Worm (Caenorhabditis elegans) whole organism, L1 larva: ENCODE results near the gene twk-31.

ENCODE experiments used
- C16A3.4 ChIP-seq: fragments of 150-350 bp; optimal IDR thresholded peaks from 2 replicates; lab custom pipeline; 2014; ENCODE audit warnings: missing biosample characterization, missing genetic modification characterization
- Y116A8C.19 ChIP-seq: sonication (generic microtip); optimal IDR thresholded peaks from 2 replicates; lab custom pipeline; 2016; ENCODE audit warnings: missing compliant biosample characterization, missing genetic modification characterization, borderline replicate concordance
- blmp-1 ChIP-seq: fragments of 150-350 bp; optimal IDR thresholded peaks from 2 replicates; lab custom pipeline; 2014; ENCODE audit warnings: missing biosample characterization, missing genetic modification characterization
- ceh-8 ChIP-seq: fragments of 200-800 bp; sonication (Bioruptor generic); optimal IDR thresholded peaks from 2 replicates; lab custom pipeline; 2018; ENCODE audit warnings: mild to moderate bottlenecking, missing genetic modification characterization, moderate library complexity, missing compliant biosample characterization
- ceh-82 ChIP-seq, 3 experiments: fragments of 150-350 bp in 1 of 3; sonication (generic microtip) in 2 of 3; optimal IDR thresholded peaks; 2 replicates each; lab custom pipeline; 2014 to 2017; ENCODE audit warnings: missing biosample characterization in 3 of 3, missing genetic modification characterization in 3 of 3
- ceh-90 ChIP-seq: sonication (generic microtip); optimal IDR thresholded peaks from 2 replicates; lab custom pipeline; 2016; ENCODE audit warnings: missing genetic modification characterization, missing compliant biosample characterization
- ces-1 ChIP-seq: fragments of 150-350 bp; optimal IDR thresholded peaks from 2 replicates; lab custom pipeline; 2014; ENCODE audit warnings: missing biosample characterization, missing genetic modification reagents, missing genetic modification characterization
- dpl-1 ChIP-seq, 3 experiments: fragments of 150-350 bp in 2 of 3; sonication (generic microtip) in 1 of 3; optimal IDR thresholded peaks; 2 replicates each; lab custom pipeline; 2014 to 2017; ENCODE audit warnings: missing biosample characterization in 3 of 3, missing genetic modification characterization in 3 of 3, missing genetic modification reagents in 3 of 3
- efl-1 ChIP-seq, 4 experiments: fragments of 150-350 bp; optimal IDR thresholded peaks in 3 of 4; peaks in 1 of 4; 1 replicate in 1 of 4; 2 replicates in 3 of 4; lab custom pipeline; 2014; ENCODE audit warnings: missing biosample characterization in 2 of 4, missing genetic modification characterization in 2 of 4, missing genetic modification reagents in 2 of 4
- egl-13 ChIP-seq: sonication (generic microtip); optimal IDR thresholded peaks from 2 replicates; lab custom pipeline; 2016; ENCODE audit warnings: missing genotype, missing genetic modification reagents, missing genetic modification characterization, missing compliant biosample characterization
- elt-2 ChIP-seq: sonication (generic microtip); optimal IDR thresholded peaks from 2 replicates; lab custom pipeline; 2016; ENCODE audit warnings: missing genetic modification characterization, mild to moderate bottlenecking, inconsistent platforms, missing compliant biosample characterization, missing genetic modification reagents
- elt-3 ChIP-seq, 6 experiments: fragments of 150-350 bp in 1 of 6; sonication (generic microtip); optimal IDR thresholded peaks; 2 replicates each; lab custom pipeline; 2017 to 2018; ENCODE audit warnings: missing biosample characterization in 6 of 6, missing genetic modification characterization in 6 of 6, inconsistent platforms in 1 of 6
- fkh-8 ChIP-seq: sonication (generic microtip); optimal IDR thresholded peaks from 2 replicates; lab custom pipeline; 2016; ENCODE audit warnings: mild to moderate bottlenecking, missing genetic modification characterization, missing compliant biosample characterization
- isw-1 ChIP-seq: fragments of 200-800 bp; sonication (Bioruptor generic); IDR thresholded peaks from 2 replicates; pipeline ENCODE4 v1.3.6; 2022; ENCODE audit warnings: missing genetic modification characterization, missing compliant biosample characterization
- jun-1 ChIP-seq: fragments of 150-350 bp; optimal IDR thresholded peaks from 2 replicates; lab custom pipeline; 2014; ENCODE audit warnings: missing biosample characterization, missing genetic modification reagents, missing genetic modification characterization
- lin-13 ChIP-seq: fragments of 150-350 bp; optimal IDR thresholded peaks from 2 replicates; lab custom pipeline; 2014; ENCODE audit warnings: missing biosample characterization, missing genetic modification reagents, missing genetic modification characterization
- lin-14 ChIP-seq: fragments of 200-800 bp; sonication (Bioruptor generic); optimal IDR thresholded peaks from 2 replicates; lab custom pipeline; 2018; ENCODE audit warnings: mild to moderate bottlenecking, missing genetic modification characterization, moderate library complexity, missing compliant biosample characterization
- lin-35 ChIP-seq, 2 experiments: fragments of 150-350 bp; optimal IDR thresholded peaks; 2 replicates each; lab custom pipeline; 2014; ENCODE audit warnings: missing biosample characterization in 2 of 2, missing genetic modification characterization in 2 of 2, missing genetic modification reagents in 2 of 2
- lin-39 ChIP-seq: fragments of 150-350 bp; optimal IDR thresholded peaks from 2 replicates; lab custom pipeline; 2014; ENCODE audit warnings: missing biosample characterization, missing genetic modification reagents, missing genetic modification characterization
- mdl-1 ChIP-seq, 2 experiments: fragments of 150-350 bp; optimal IDR thresholded peaks; 2 replicates each; lab custom pipeline; 2014 to 2017; ENCODE audit warnings: missing biosample characterization in 2 of 2, missing genetic modification characterization in 2 of 2, inconsistent platforms in 1 of 2
- mep-1 ChIP-seq: fragments of 150-350 bp; optimal IDR thresholded peaks from 2 replicates; lab custom pipeline; 2014; ENCODE audit warnings: missing biosample characterization, missing genetic modification characterization
- nhr-11 ChIP-seq: fragments of 150-350 bp; optimal IDR thresholded peaks from 2 replicates; lab custom pipeline; 2014; ENCODE audit warnings: missing biosample characterization, missing genetic modification characterization
- nhr-19 ChIP-seq: fragments of 200-800 bp; sonication (Bioruptor generic); conservative IDR thresholded peaks from 2 replicates; pipeline ENCODE4 v1.3.6; 2022; ENCODE audit warnings: missing genetic modification characterization, missing compliant biosample characterization
- nhr-20 ChIP-seq: sonication (generic microtip); optimal IDR thresholded peaks from 2 replicates; lab custom pipeline; 2016; ENCODE audit warnings: mild to moderate bottlenecking, missing genetic modification characterization, missing compliant biosample characterization
- nhr-47 ChIP-seq: sonication (generic microtip); optimal IDR thresholded peaks from 2 replicates; lab custom pipeline; 2016; ENCODE audit warnings: mild to moderate bottlenecking, missing genetic modification characterization, moderate library complexity, missing compliant biosample characterization
- nhr-71 ChIP-seq: sonication (generic microtip); optimal IDR thresholded peaks from 2 replicates; lab custom pipeline; 2016; ENCODE audit warnings: mild to moderate bottlenecking, missing genetic modification characterization, moderate library complexity, missing compliant biosample characterization
- nhr-76 ChIP-seq: sonication (generic microtip); optimal IDR thresholded peaks from 2 replicates; lab custom pipeline; 2017; ENCODE audit warnings: missing biosample characterization, missing genetic modification characterization
- pag-3 ChIP-seq: sonication (generic microtip); optimal IDR thresholded peaks from 2 replicates; lab custom pipeline; 2017; ENCODE audit warnings: missing genetic modification characterization, mild to moderate bottlenecking, missing compliant biosample characterization, antibody characterized with exemption, borderline replicate concordance; ENCODE audit not compliant: insufficient read depth
- pqm-1 ChIP-seq: sonication (generic microtip); optimal IDR thresholded peaks from 3 replicates; lab custom pipeline; 2017; ENCODE audit warnings: missing biosample characterization, missing genetic modification characterization
- snpc-4 ChIP-seq: fragments of 150-350 bp; optimal IDR thresholded peaks from 2 replicates; lab custom pipeline; 2014; ENCODE audit warnings: missing biosample characterization, missing genetic modification characterization
- snu-23 ChIP-seq: sonication (generic microtip); optimal IDR thresholded peaks from 2 replicates; lab custom pipeline; 2016; ENCODE audit warnings: missing genetic modification characterization, missing compliant biosample characterization
- swsn-7 ChIP-seq: sonication (generic microtip); optimal IDR thresholded peaks from 2 replicates; lab custom pipeline; 2016; ENCODE audit warnings: missing genetic modification characterization, missing compliant biosample characterization
- tlp-1 ChIP-seq: fragments of 150-350 bp; optimal IDR thresholded peaks from 2 replicates; lab custom pipeline; 2014; ENCODE audit warnings: missing biosample characterization, missing genetic modification characterization
- unc-98 ChIP-seq: fragments of 200-800 bp; sonication (Bioruptor generic); IDR thresholded peaks from 2 replicates; pipeline ENCODE4 v1.3.6; 2022; ENCODE audit warnings: missing genetic modification characterization, missing compliant biosample characterization
- vab-15 ChIP-seq: sonication (generic microtip); optimal IDR thresholded peaks from 2 replicates; lab custom pipeline; 2017; ENCODE audit warnings: missing genotype, mild to moderate bottlenecking, missing genetic modification characterization, missing compliant biosample characterization
- xbp-1 ChIP-seq: sonication (generic microtip); optimal IDR thresholded peaks from 2 replicates; lab custom pipeline; 2016; ENCODE audit warnings: missing genetic modification characterization, missing compliant biosample characterization
- zag-1 ChIP-seq: fragments of 150-350 bp; optimal IDR thresholded peaks from 2 replicates; lab custom pipeline; 2014; ENCODE audit warnings: missing biosample characterization, missing genetic modification characterization
- ztf-11 ChIP-seq, 2 experiments: sonication (generic microtip); optimal IDR thresholded peaks; 2 replicates each; lab custom pipeline; 2016 to 2017; ENCODE audit warnings: missing genetic modification characterization in 2 of 2, missing biosample characterization in 1 of 2, missing compliant biosample characterization in 1 of 2

Gene twk-31

DNA sequence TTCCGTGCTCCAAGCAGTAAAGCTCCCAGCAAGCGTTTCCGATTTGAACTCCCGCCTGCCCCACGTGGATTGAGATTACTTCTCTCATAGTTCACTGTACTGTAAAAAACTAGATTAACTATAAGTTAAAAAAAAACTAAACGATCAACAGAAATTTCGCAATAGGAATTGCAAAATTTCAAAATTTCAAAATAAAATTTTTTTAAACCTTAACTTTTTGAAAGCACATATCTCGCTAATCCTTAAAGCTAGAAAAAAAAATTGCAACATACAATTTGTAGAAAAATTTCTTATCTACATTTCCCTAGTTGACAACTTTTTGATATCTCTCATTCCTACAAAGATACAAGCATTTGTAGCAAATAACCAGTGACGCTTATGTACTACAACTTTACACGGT is 38.8 kb upstream of the twk-31 start, which contains the start of gene tba-7:
TSS of gene tba-7 (minus strand) at position 101 of the 400 bp plus-strand sequence.
- no peak for TF ChIP-seq C16A3.4
- no peak for TF ChIP-seq swsn-7 (tag; lab: Kevin White, UChicago)

DNA sequence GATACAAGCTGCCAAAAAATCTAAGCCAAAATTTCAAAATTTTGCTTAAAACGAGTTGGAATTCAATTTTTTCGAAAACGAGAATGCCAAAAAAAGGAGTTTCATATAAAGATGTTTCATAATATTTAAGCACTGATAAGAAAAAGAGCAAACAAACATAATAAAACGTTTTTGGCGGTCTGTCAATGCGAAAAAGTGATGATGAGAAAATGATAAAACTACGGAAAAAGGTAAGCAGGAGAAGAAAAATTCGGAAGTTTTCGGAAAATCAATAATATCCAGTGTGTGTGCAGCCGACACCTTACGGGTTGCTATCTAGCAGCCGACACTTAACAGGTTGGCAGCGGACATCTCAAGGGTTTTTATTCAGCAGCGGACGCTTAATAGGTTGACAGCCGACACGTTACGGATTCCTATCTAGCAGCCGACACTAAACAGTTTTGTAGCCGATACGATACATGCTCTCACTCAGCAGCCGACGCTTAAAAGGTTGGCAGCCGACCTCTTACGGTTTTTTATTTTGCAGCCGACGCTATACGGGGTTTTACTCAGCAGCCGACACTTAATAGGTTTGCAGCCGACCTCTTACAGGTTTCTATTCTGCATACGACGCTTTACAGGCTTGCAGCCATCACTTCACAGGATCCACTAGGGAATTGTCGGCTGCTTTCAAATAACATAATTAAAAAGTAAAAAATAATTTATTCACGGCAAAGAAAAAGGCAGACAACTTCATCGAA is 38.1 kb upstream of the twk-31 start:
- TF ChIP-seq Y116A8C.19 (tag; lab: Kevin White, UChicago), result no peak
- TF ChIP-seq snpc-4 (tag; lab: Kevin White, UChicago), result peak; percentile 89
- TF ChIP-seq efl-1 (optimal IDR thresholded peaks at IDR 0.05; lab: Kevin White, UChicago), result no peak
- peak in 1 of 2 experiments; percentile 84 for TF ChIP-seq efl-1 (GFP tag; optimal IDR thresholded peaks at IDR 0.05 in 1 of 2; lab: Kevin White, UChicago)
- no peak for TF ChIP-seq lin-14 (GFP tag; lab: Kevin White, UChicago)
- TF ChIP-seq jun-1 (tag; lab: Kevin White, UChicago), result no peak
- TF ChIP-seq lin-35 (GFP tag; optimal IDR thresholded peaks at IDR 0.05; lab: Kevin White, UChicago), result no peak
- no peak for TF ChIP-seq lin-39

DNA sequence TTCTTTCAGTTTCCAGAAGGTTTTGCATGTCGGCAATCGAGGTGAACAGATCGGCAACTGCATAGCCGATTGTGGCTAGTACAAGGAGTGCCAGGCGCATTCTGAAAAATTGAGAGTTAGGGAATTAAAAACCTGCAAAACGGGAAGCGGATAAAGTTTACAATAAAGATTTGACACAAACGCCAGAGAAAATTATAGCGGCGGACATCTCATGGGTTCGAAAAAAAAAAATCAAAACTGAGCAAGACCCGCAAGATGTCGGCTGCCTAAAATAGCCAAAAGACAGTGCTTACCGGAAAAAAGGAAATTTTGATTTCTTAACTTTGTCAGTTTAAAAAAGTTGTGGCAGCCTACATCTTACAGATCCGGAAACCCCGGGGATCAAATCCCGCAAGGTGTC is 32.6 kb upstream of the twk-31 start, which contains the start of gene dpy-18:
TSS of gene dpy-18 (minus strand) at position 101 of the 400 bp plus-strand sequence.
- TF ChIP-seq isw-1 (GFP tag; lab: Robert Waterston, UW), result no peak

DNA sequence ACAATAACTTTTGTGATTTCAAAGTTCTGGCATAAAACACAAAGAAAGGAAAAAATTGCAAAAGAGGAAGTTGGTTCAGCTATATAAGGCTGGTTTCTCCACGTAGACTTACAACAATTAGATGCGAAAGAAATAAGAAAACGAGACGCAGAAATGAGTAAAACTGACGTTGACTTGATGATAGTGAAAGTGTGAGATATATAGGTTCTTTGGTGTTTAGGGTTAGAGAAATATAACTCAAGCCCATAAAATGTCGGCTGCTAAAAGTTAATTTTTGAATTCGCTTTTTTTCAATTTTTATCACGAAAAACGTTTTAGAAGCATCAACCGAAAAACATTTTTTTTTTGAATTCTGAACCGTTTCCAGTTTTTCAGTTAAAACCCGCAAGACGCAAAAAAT is 32.0 kb upstream of the twk-31 start:
- TF ChIP-seq ces-1 (GFP tag; lab: Kevin White, UChicago) (no peak), blmp-1 (tag; lab: Kevin White, UChicago) (peak; percentile 88), snu-23 (no peak), xbp-1 (tag; lab: Kevin White, UChicago) (peak; percentile 82), lin-14 (GFP tag; lab: Kevin White, UChicago) (peak; percentile 17), elt-2 (tag; lab: Kevin White, UChicago) (no peak), efl-1 (optimal IDR thresholded peaks at IDR 0.05; lab: Kevin White, UChicago) (no peak), efl-1 (GFP tag; optimal IDR thresholded peaks at IDR 0.05 in 1 of 2; lab: Kevin White, UChicago) (peak in 1 of 2 experiments; percentile 32), snpc-4 (tag; lab: Kevin White, UChicago) (peak; percentile 74)
- TF ChIP-seq, all 84 proteins: peak for 5

DNA sequence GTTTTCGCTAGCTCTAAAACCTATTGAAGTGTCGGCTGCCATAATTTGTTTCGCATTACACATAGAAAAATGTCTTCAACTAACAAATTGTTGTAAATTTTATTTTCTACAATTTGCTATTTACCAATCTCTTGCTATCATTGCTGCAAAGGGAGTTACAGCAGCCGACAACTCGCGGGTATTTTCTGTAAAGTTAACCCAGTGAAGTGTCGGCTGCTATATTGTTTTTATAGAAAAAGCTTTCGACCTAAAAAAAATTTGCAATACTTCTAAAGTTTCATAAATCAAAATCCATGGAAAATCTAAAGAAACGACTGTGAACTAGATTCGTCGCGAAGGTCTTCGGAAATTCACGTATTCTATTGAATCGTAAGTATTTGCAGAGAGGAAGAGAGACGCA is 31.6 kb upstream of the twk-31 start:
- TF ChIP-seq blmp-1 (tag; lab: Kevin White, UChicago) (peak; percentile 27), nhr-47 (no peak)

DNA sequence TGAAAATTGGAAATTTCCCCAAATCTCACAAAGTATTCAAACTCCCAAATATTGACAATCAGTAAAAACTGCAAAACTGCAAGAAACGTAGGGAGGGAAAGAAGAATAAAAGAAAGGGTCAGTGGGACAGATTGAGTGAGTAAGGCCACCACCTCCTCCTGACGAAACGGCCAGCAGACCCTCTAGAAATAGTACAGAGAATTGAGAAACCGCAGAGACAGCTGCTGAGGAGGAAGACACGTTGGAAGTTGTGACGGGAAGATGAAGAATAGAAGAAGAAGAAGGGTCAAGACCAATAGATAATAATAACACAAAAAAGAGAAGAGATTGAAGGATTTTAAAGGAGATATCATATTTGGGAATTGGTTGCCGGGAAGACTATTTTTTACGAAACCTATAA is 29.9 kb upstream of the twk-31 start:
- peak in 1 of 2 experiments; percentile 15 for TF ChIP-seq mdl-1 (tag; optimal IDR thresholded peaks at IDR 0.05; lab: Kevin White, UChicago)
- TF ChIP-seq isw-1 (GFP tag; lab: Robert Waterston, UW), result no peak
- no peak for TF ChIP-seq jun-1 (tag; lab: Kevin White, UChicago)
- TF ChIP-seq ztf-11 (tag; optimal IDR thresholded peaks at IDR 0.05; lab: Kevin White, UChicago), result no peak
- peak; percentile 24 for TF ChIP-seq nhr-47
- peak; percentile 53 for TF ChIP-seq snu-23
- no peak for TF ChIP-seq zag-1 (tag; lab: Kevin White, UChicago)
- peak in 1 of 3 experiments; percentile 40 for TF ChIP-seq ceh-82 (tag; optimal IDR thresholded peaks at IDR 0.05; lab: Kevin White, UChicago)
- no peak for TF ChIP-seq tlp-1 (tag; lab: Kevin White, UChicago)
- no peak for TF ChIP-seq lin-14 (GFP tag; lab: Kevin White, UChicago)
- no peak for TF ChIP-seq pqm-1 (tag; lab: Kevin White, UChicago)
- no peak for TF ChIP-seq ces-1 (GFP tag; lab: Kevin White, UChicago)
- no peak for TF ChIP-seq fkh-8 (tag; lab: Kevin White, UChicago)
- TF ChIP-seq ceh-90 (tag; lab: Kevin White, UChicago), result no peak
- TF ChIP-seq nhr-76 (tag; lab: Kevin White, UChicago), result no peak
- no peak for TF ChIP-seq nhr-11 (tag; lab: Kevin White, UChicago)
- peak; percentile 5 for TF ChIP-seq nhr-20 (tag; lab: Kevin White, UChicago)
- no peak for TF ChIP-seq unc-98 (GFP tag; lab: Robert Waterston, UW)
- TF ChIP-seq dpl-1 (GFP tag; optimal IDR thresholded peaks at IDR 0.05; lab: Kevin White, UChicago), result peak in 1 of 3 experiments; percentile 17
- no peak for TF ChIP-seq vab-15 (tag; lab: Kevin White, UChicago)
- no peak for TF ChIP-seq lin-13
- TF ChIP-seq ceh-8 (GFP tag; lab: Kevin White, UChicago), result no peak
- TF ChIP-seq elt-2 (tag; lab: Kevin White, UChicago), result no peak
- peak in 2 of 6 experiments; percentile 19 to 28 for TF ChIP-seq elt-3 (tag; optimal IDR thresholded peaks at IDR 0.05; lab: Kevin White, UChicago)
- no peak for TF ChIP-seq egl-13 (tag; lab: Kevin White, UChicago)
- TF ChIP-seq pag-3 (tag; lab: Kevin White, UChicago), result no peak
- TF ChIP-seq nhr-19 (GFP tag; lab: Robert Waterston, UW), result 0 out of 2 replicates have a peak, but pooled peaks have one; percentile 4
- TF ChIP-seq nhr-71 (tag; lab: Kevin White, UChicago), result peak; percentile 34
- peak; percentile 37 for TF ChIP-seq mep-1 (tag; lab: Kevin White, UChicago)
